Worm (Caenorhabditis elegans) whole organism, mixed stage, embryonic: ENCODE measurements around the gene sax-2.

Experiments used
- blmp-1 ChIP-seq: fragments of 150-350 bp; optimal IDR thresholded peaks from 2 replicates; lab custom pipeline; 2014; ENCODE audit warnings: missing biosample characterization, missing genetic modification characterization
- elt-3 ChIP-seq: fragments of 150-350 bp; optimal IDR thresholded peaks from 2 replicates; lab custom pipeline; 2014; ENCODE audit warnings: missing biosample characterization, missing genetic modification characterization
- lsy-2 ChIP-seq: fragments of 150-350 bp; optimal IDR thresholded peaks from 2 replicates; lab custom pipeline; 2014; ENCODE audit warnings: missing biosample characterization, missing genetic modification characterization
- nhr-237 ChIP-seq: fragments of 150-350 bp; optimal IDR thresholded peaks from 2 replicates; lab custom pipeline; 2014; ENCODE audit warnings: missing biosample characterization, missing genetic modification characterization
- sptf-1 ChIP-seq: sonication (generic microtip); optimal IDR thresholded peaks from 2 replicates; lab custom pipeline; 2017; ENCODE audit warnings: mild to moderate bottlenecking, missing genetic modification characterization, moderate library complexity, missing compliant biosample characterization
- unc-120 ChIP-seq: sonication (generic microtip); optimal IDR thresholded peaks from 2 replicates; lab custom pipeline; 2017; ENCODE audit warnings: missing genetic modification characterization, missing compliant biosample characterization; ENCODE audit not compliant: poor library complexity, severe bottlenecking
- unc-39 ChIP-seq: fragments of 150-350 bp; optimal IDR thresholded peaks from 2 replicates; lab custom pipeline; 2014; ENCODE audit warnings: missing biosample characterization, missing genetic modification characterization
- ztf-11 ChIP-seq: fragments of 150-350 bp; optimal IDR thresholded peaks from 2 replicates; lab custom pipeline; 2014; ENCODE audit warnings: missing biosample characterization, missing genetic modification characterization

DNA sequence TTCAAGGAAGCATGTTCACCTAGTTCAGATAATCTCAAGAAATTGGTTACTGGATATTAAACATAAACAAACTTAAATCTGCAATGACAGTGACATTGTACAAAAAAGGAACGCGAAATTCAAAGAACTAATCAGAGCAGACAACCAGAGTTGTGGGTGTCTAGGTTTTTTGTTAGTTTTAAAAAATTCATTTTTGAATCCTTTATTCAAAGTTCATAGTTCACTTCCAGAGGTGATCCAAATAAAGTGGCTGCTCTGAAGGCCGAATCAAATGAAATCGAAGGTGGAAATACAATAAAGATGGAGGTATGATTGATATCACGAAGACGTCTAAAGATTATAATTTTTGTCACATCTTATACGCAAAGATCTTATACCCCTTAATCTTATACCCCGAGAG, 35.1 kb upstream of the sax-2 start, which contains the start of gene ttbk-6:
- no peak for TF ChIP-seq unc-39
- no peak for TF ChIP-seq blmp-1 (tag; lab: Kevin White, UChicago)
- no peak for TF ChIP-seq ztf-11 (tag; lab: Kevin White, UChicago)
- TF ChIP-seq nhr-237 (tag; lab: Kevin White, UChicago), result no peak
- no peak for TF ChIP-seq lsy-2 (tag; lab: Kevin White, UChicago)
- TF ChIP-seq unc-120 (tag; lab: Kevin White, UChicago), result no peak
- no peak for TF ChIP-seq sptf-1 (tag; lab: Kevin White, UChicago)
- no peak for TF ChIP-seq elt-3 (tag; lab: Kevin White, UChicago)
